Worm (Caenorhabditis elegans) whole organism, L4 larva: ENCODE measurements around the gene F32D8.14.

Experiments used
- R02D3.7 ChIP-seq: fragments of 150-350 bp; sonication (generic microtip); optimal IDR thresholded peaks from 3 replicates; lab custom pipeline; 2014; ENCODE audit warnings: missing biosample characterization, missing genetic modification characterization
- aly-2 ChIP-seq: sonication (generic microtip); optimal IDR thresholded peaks from 2 replicates; lab custom pipeline; 2018; ENCODE audit warnings: missing biosample characterization, missing genetic modification characterization
- arid-1 ChIP-seq: fragments of 200-800 bp; sonication (Bioruptor generic); conservative IDR thresholded peaks from 2 replicates; pipeline ENCODE4 v1.3.6; 2022; ENCODE audit warnings: missing genetic modification reagents, missing genetic modification characterization, missing compliant biosample characterization
- attf-4 ChIP-seq: sonication (generic microtip); optimal IDR thresholded peaks from 3 replicates; lab custom pipeline; 2017; ENCODE audit warnings: missing biosample characterization, missing genetic modification characterization
- ceh-32 ChIP-seq: sonication (generic microtip); optimal IDR thresholded peaks from 2 replicates; lab custom pipeline; 2016; ENCODE audit warnings: mild to moderate bottlenecking, missing genetic modification characterization, missing compliant biosample characterization; ENCODE audit not compliant: poor library complexity
- ceh-82 ChIP-seq: sonication (generic microtip); optimal IDR thresholded peaks from 2 replicates; lab custom pipeline; 2017; ENCODE audit warnings: missing biosample characterization, missing genetic modification characterization
- dve-1 ChIP-seq: sonication (generic microtip); optimal IDR thresholded peaks from 2 replicates; lab custom pipeline; 2017; ENCODE audit warnings: antibody characterized with exemption, mild to moderate bottlenecking, missing genetic modification characterization, missing compliant biosample characterization; ENCODE audit not compliant: insufficient read depth
- egl-27 ChIP-seq: sonication (generic microtip); optimal IDR thresholded peaks from 3 replicates; lab custom pipeline; 2017; ENCODE audit warnings: missing biosample characterization, missing genetic modification reagents, missing genetic modification characterization
- lim-7 ChIP-seq: fragments of 200-800 bp; sonication (Bioruptor generic); IDR thresholded peaks from 2 replicates; pipeline ENCODE4 v1.3.6; 2022; ENCODE audit warnings: missing genetic modification characterization, missing compliant biosample characterization
- nhr-237 ChIP-seq: sonication (generic microtip); optimal IDR thresholded peaks from 2 replicates; lab custom pipeline; 2017; ENCODE audit warnings: missing biosample characterization, missing genetic modification characterization
- nhr-25 ChIP-seq: sonication (generic microtip); optimal IDR thresholded peaks from 2 replicates; lab custom pipeline; 2017; ENCODE audit warnings: missing genetic modification characterization, mild to moderate bottlenecking, missing compliant biosample characterization, antibody characterized with exemption, moderate library complexity, borderline replicate concordance; ENCODE audit not compliant: insufficient read depth
- nhr-76 ChIP-seq: fragments of 150-350 bp; optimal IDR thresholded peaks from 2 replicates; lab custom pipeline; 2014; ENCODE audit warnings: missing biosample characterization, missing genetic modification characterization
- pha-4 ChIP-seq, 2 experiments: fragments of 150-350 bp in 1 of 2; fragments of 200-800 bp in 1 of 2; sonication (Bioruptor generic) in 1 of 2; IDR thresholded peaks in 1 of 2; optimal IDR thresholded peaks in 1 of 2; 2 replicates each; pipeline versions ENCODE4 v1.3.6 to Lab custom; 2014 to 2022; ENCODE audit warnings: missing genetic modification characterization in 2 of 2, missing genetic modification reagents in 2 of 2, missing biosample characterization in 1 of 2, missing compliant biosample characterization in 1 of 2
- unc-62 ChIP-seq, 3 experiments: fragments of 150-350 bp in 1 of 3; sonication (generic microtip); optimal IDR thresholded peaks in 2 of 3; peaks in 1 of 3; 1 replicate in 1 of 3; 2 replicates in 2 of 3; lab custom pipeline; 2014 to 2017; ENCODE audit warnings: missing biosample characterization in 3 of 3, missing genetic modification characterization in 3 of 3, missing genetic modification reagents in 3 of 3, missing genotype in 1 of 3

- TF ChIP-seq nhr-76 (tag; lab: Kevin White, UChicago) (no peak), ceh-82 (tag; lab: Kevin White, UChicago) (no peak), nhr-25 (tag; lab: Kevin White, UChicago) (no peak), unc-62 (GFP tag; optimal IDR thresholded peaks at IDR 0.05 in 1 of 2; lab: Kevin White, UChicago) (no peak), unc-62 (tag; optimal IDR thresholded peaks at IDR 0.05; lab: Kevin White, UChicago) (no peak), lim-7 (GFP tag; lab: Robert Waterston, UW) (no peak), egl-27 (tag; lab: Kevin White, UChicago) (no peak), ceh-32 (tag; lab: Kevin White, UChicago) (no peak), pha-4 (GFP tag; IDR thresholded peaks at IDR 0.05; lab: Robert Waterston, UW) (no peak), pha-4 (tag; optimal IDR thresholded peaks at IDR 0.05; lab: Kevin White, UChicago) (no peak), R02D3.7 (tag; lab: Kevin White, UChicago) (no peak), nhr-237 (tag; lab: Kevin White, UChicago) (no peak), attf-4 (tag; lab: Kevin White, UChicago) (no peak), arid-1 (GFP tag; lab: Robert Waterston, UW) (no peak), dve-1 (no peak), aly-2 (no peak)
These were observed 11.1 kb downstream of the F32D8.14 start, which contains the start of gene F32D8.2 for ce11 chrV:10883478-10883877.
